Worm (Caenorhabditis elegans) whole organism, L4 larva: Measurements from ENCODE around the gene R13A5.7.

ENCODE experiments used
- daf-8 ChIP-seq: fragments of 200-800 bp; sonication (Bioruptor generic); IDR thresholded peaks from 2 replicates; pipeline ENCODE4 v1.3.6; 2022; ENCODE audit warnings: missing genetic modification characterization, missing compliant biosample characterization
- egl-27 ChIP-seq: sonication (generic microtip); optimal IDR thresholded peaks from 3 replicates; lab custom pipeline; 2017; ENCODE audit warnings: missing biosample characterization, missing genetic modification reagents, missing genetic modification characterization
- nhr-76 ChIP-seq: fragments of 150-350 bp; optimal IDR thresholded peaks from 2 replicates; lab custom pipeline; 2014; ENCODE audit warnings: missing biosample characterization, missing genetic modification characterization
- pqm-1 ChIP-seq: sonication (generic microtip); optimal IDR thresholded peaks from 2 replicates; lab custom pipeline; 2017; ENCODE audit warnings: missing biosample characterization, missing genetic modification characterization
- unc-39 ChIP-seq: sonication (generic microtip); optimal IDR thresholded peaks from 2 replicates; lab custom pipeline; 2017; ENCODE audit warnings: missing biosample characterization, missing genetic modification characterization
- vab-7 ChIP-seq: fragments of 200-800 bp; sonication (Bioruptor generic); IDR thresholded peaks from 2 replicates; pipeline ENCODE4 v1.3.6; 2022; ENCODE audit warnings: missing genetic modification reagents, missing genetic modification characterization, missing compliant biosample characterization
- zag-1 ChIP-seq: fragments of 150-350 bp; optimal IDR thresholded peaks from 2 replicates; lab custom pipeline; 2014; ENCODE audit warnings: missing biosample characterization, missing genetic modification characterization

DNA sequence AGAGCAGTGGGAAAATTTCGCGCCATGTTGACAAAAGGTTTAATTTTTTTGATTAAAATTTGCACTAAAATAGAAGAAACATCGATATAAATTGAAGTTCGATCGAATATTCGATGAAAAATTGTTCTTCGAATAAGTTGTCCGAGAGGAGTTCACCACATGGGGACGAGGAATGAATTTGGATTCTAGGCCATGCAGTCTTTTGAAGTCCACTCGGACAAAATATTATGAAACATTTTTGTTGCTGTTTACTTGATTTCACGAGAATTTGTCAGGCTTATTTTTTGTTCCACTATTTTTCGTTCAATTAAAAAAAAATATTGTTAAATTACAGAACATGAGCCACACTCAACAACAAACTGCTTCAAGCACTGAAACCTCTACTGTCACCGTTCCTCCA lies 49.3 kb downstream of the R13A5.7 start, which contains the start of the genes cux-7 and C07H6.2:
- TF ChIP-seq unc-39 (tag; lab: Kevin White, UChicago), result no peak
- 0 out of 2 replicates have a peak, but pooled peaks have one; percentile 50 for TF ChIP-seq vab-7 (GFP tag; lab: Robert Waterston, UW)
- TF ChIP-seq daf-8 (GFP tag; lab: Robert Waterston, UW), result no peak
- no peak for TF ChIP-seq zag-1 (tag; lab: Kevin White, UChicago)
- no peak for TF ChIP-seq egl-27 (tag; lab: Kevin White, UChicago)
- no peak for TF ChIP-seq pqm-1 (tag; lab: Kevin White, UChicago)
- no peak for TF ChIP-seq nhr-76 (tag; lab: Kevin White, UChicago)
